Fruit fly (Drosophila melanogaster): ENCODE data around the gene for.

for gene

DNA sequence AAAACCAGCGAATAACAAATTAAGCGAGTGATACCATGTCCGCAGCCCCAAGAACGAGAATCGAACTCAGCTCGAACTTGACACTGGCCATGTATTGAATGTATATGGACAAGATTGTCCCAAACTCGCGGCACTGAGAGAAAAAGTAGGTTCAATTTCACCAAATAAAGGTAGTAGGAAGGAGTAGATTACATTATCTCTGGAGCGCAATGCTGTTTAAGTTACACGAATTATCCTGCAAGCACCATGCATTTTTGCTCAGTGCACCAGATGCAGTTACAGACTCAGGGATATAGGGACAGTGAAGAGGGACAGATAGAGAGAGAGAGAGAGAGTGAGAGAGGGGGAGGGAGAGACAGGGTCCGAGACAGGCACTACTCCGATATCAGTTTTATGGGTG is 62.8 kb downstream of the for start (continued):
- TF ChIP-seq CG18476 (GFP tag; optimal IDR thresholded peaks at IDR 0.05) (no peak), CG9932 (GFP tag; IDR thresholded peaks at IDR 0.05) (no peak), CG7786 (GFP tag; optimal IDR thresholded peaks at IDR 0.05) (peak; percentile 60), tll (GFP tag; optimal IDR thresholded peaks at IDR 0.05) (no peak), TFAM (GFP tag; optimal IDR thresholded peaks at IDR 0.05) (no peak), lbe (GFP tag; optimal IDR thresholded peaks at IDR 0.05) (peak; percentile 48), zf30C (GFP tag; optimal IDR thresholded peaks at IDR 0.05) (peak; percentile 83), scrt (GFP tag; optimal IDR thresholded peaks at IDR 0.05) (no peak), Dip3 (GFP tag; optimal IDR thresholded peaks at IDR 0.05) (no peak), CG17186 (GFP tag; optimal IDR thresholded peaks at IDR 0.05) (peak; percentile 27), Hr51 (GFP tag; optimal IDR thresholded peaks at IDR 0.05) (peak in 1 of 2 experiments; percentile 46), bsh (GFP tag; optimal IDR thresholded peaks at IDR 0.05) (peak in 1 of 2 experiments; percentile 68), kni (GFP tag; optimal IDR thresholded peaks at IDR 0.05) (no peak), tup (GFP tag; optimal IDR thresholded peaks at IDR 0.05) (peak; percentile 39), CG9797 (GFP tag; optimal IDR thresholded peaks at IDR 0.05) (no peak), CG13123 (GFP tag; optimal IDR thresholded peaks at IDR 0.05) (no peak), grau (tag; optimal IDR thresholded peaks at IDR 0.05) (peak; percentile 39), sim (GFP tag; IDR thresholded peaks at IDR 0.05) (peak; percentile 55; the same call in 1 of the 2 replicates), D19B (GFP tag; optimal IDR thresholded peaks at IDR 0.05) (no peak), Atf-2 (GFP tag; optimal IDR thresholded peaks at IDR 0.05) (peak; percentile 55), hb (GFP tag; IDR thresholded peaks at IDR 0.05; ENCODE audit: partially characterized antibody) (no peak), Chrac-16 (GFP tag; optimal IDR thresholded peaks at IDR 0.05) (peak; percentile 60), salm (tag; optimal IDR thresholded peaks at IDR 0.05) (no peak), Deaf1 (tag; optimal IDR thresholded peaks at IDR 0.05) (no peak), Fer2 (tag; optimal IDR thresholded peaks at IDR 0.05) (no peak), HLH3B (GFP tag; IDR thresholded peaks at IDR 0.05) (no peak), ac (GFP tag; optimal IDR thresholded peaks at IDR 0.05) (peak; percentile 54), Lpt (GFP tag; optimal IDR thresholded peaks at IDR 0.05) (no peak), wek (GFP tag; optimal IDR thresholded peaks at IDR 0.05) (no peak), bcd (GFP tag; optimal IDR thresholded peaks at IDR 0.05) (peak; percentile 11), crc (GFP tag; optimal IDR thresholded peaks at IDR 0.05) (no peak), Abd-B (GFP tag; optimal IDR thresholded peaks at IDR 0.05) (peak; percentile 48), Bdp1 (GFP tag; optimal IDR thresholded peaks at IDR 0.05) (peak; percentile 5), HLHmδ (GFP tag; optimal IDR thresholded peaks at IDR 0.05) (no peak), CG10543 (GFP tag; optimal IDR thresholded peaks at IDR 0.05) (no peak), fd96Cb (tag; optimal IDR thresholded peaks at IDR 0.05) (peak; percentile 47), inv (GFP tag; IDR thresholded peaks at IDR 0.05; ENCODE audit: partially characterized antibody) (no peak), pnt (GFP tag; optimal IDR thresholded peaks at IDR 0.05) (peak; percentile 71), gce (GFP tag; IDR thresholded peaks at IDR 0.05) (no peak), CG12659 (GFP tag; optimal IDR thresholded peaks at IDR 0.05) (no peak), mam (GFP tag; optimal IDR thresholded peaks at IDR 0.05) (no peak), luna (GFP tag; optimal IDR thresholded peaks at IDR 0.05) (no peak), CG12071 (GFP tag; optimal IDR thresholded peaks at IDR 0.05) (no peak), fd64A (GFP tag; optimal IDR thresholded peaks at IDR 0.05) (no peak), oc (tag; optimal IDR thresholded peaks at IDR 0.05) (no peak), prd (optimal IDR thresholded peaks at IDR 0.05) (no peak), prd (GFP tag; IDR thresholded peaks at IDR 0.05) (peak; percentile 80), D19A (tag; optimal IDR thresholded peaks at IDR 0.05) (peak; percentile 49), CG6272 (GFP tag; IDR thresholded peaks at IDR 0.05) (0 out of 2 replicates have a peak, but pooled peaks have one; percentile 25), sqz (GFP tag; optimal IDR thresholded peaks at IDR 0.05) (no peak), CrebB (tag; optimal IDR thresholded peaks at IDR 0.05) (no peak)
